Worm (Caenorhabditis elegans) whole organism, L1 larva: Measurements from ENCODE around the gene srw-117.

ENCODE experiments used
- ama-1 ChIP-seq: fragments of 150-350 bp; optimal IDR thresholded peaks from 2 replicates; lab custom pipeline; 2014
- ceh-82 ChIP-seq, 3 experiments: fragments of 150-350 bp in 1 of 3; sonication (generic microtip) in 2 of 3; optimal IDR thresholded peaks; 2 replicates each; lab custom pipeline; 2014 to 2017; ENCODE audit warnings: missing biosample characterization in 3 of 3, missing genetic modification characterization in 3 of 3
- lin-15B ChIP-seq: fragments of 150-350 bp; sonication (generic microtip); optimal IDR thresholded peaks from 3 replicates; lab custom pipeline; 2014; ENCODE audit warnings: missing biosample characterization, missing genetic modification characterization
- lin-35 ChIP-seq, 2 experiments: fragments of 150-350 bp; optimal IDR thresholded peaks; 2 replicates each; lab custom pipeline; 2014; ENCODE audit warnings: missing biosample characterization in 2 of 2, missing genetic modification characterization in 2 of 2, missing genetic modification reagents in 2 of 2

- TF ChIP-seq ceh-82 (tag; optimal IDR thresholded peaks at IDR 0.05; lab: Kevin White, UChicago) (no peak), lin-35 (GFP tag; optimal IDR thresholded peaks at IDR 0.05; lab: Kevin White, UChicago) (no peak), lin-15B (no peak), ama-1 (lab: Kevin White, UChicago) (no peak)
Observed at ce11 chrV:2962960-2963359, 20.3 kb downstream of the srw-117 start, which contains the start of gene srw-138.
